Fruit fly (Drosophila melanogaster) whole organism, embryonic: ENCODE results near the gene CG32845.
A peak's percentile ranks its signal among the peaks of the same experiment; 100 is the strongest.

Source experiments
- Awh ChIP-seq: fragments of 200-800 bp; sonication (Bioruptor generic); IDR thresholded peaks from 2 replicates; pipeline ENCODE4, ENCODE4 v1.3.6; 2022; ENCODE audit warnings: missing biosample characterization, missing genetic modification characterization
- B-H2 ChIP-seq: fragments of 200-800 bp; sonication (Bioruptor generic); optimal IDR thresholded peaks from 2 replicates; lab custom pipeline; 2018; ENCODE audit warnings: missing biosample characterization, mild to moderate bottlenecking, missing genetic modification characterization
- BEAF-32 ChIP-seq: fragments of 200-800 bp; sonication (Bioruptor generic); optimal IDR thresholded peaks from 3 replicates; lab custom pipeline; 2017; ENCODE audit warnings: missing biosample characterization, missing genetic modification characterization, mild to moderate bottlenecking, moderate library complexity, missing genetic modification reagents
- CG14965 ChIP-seq: fragments of 200-800 bp; sonication (Bioruptor generic); optimal IDR thresholded peaks from 2 replicates; lab custom pipeline; 2016; ENCODE audit warnings: missing biosample characterization, missing genetic modification characterization, borderline replicate concordance
- CG15011 ChIP-seq: fragments of 200-800 bp; sonication (Bioruptor generic); optimal IDR thresholded peaks from 3 replicates; lab custom pipeline; 2018; ENCODE audit warnings: missing biosample characterization, mild to moderate bottlenecking, missing genetic modification characterization
- CG15269 ChIP-seq: fragments of 200-800 bp; sonication (Bioruptor generic); optimal IDR thresholded peaks from 2 replicates; lab custom pipeline; 2018; ENCODE audit warnings: missing biosample characterization, mild to moderate bottlenecking, missing genetic modification characterization, moderate library complexity
- CG1529 ChIP-seq: fragments of 200-800 bp; sonication (Bioruptor generic); optimal IDR thresholded peaks from 3 replicates; lab custom pipeline; 2018; ENCODE audit warnings: missing biosample characterization, missing genetic modification characterization
- CG17359 ChIP-seq: fragments of 200-800 bp; sonication (Bioruptor generic); optimal IDR thresholded peaks from 3 replicates; lab custom pipeline; 2018; ENCODE audit warnings: missing biosample characterization, mild to moderate bottlenecking, missing genetic modification characterization, moderate library complexity
- CG30020 ChIP-seq: fragments of 200-800 bp; optimal IDR thresholded peaks from 2 replicates; lab custom pipeline; 2019; ENCODE audit warnings: missing biosample characterization, mild to moderate bottlenecking, missing genetic modification characterization, moderate library complexity
- CG4328 ChIP-seq: fragments of 200-800 bp; sonication (Bioruptor generic); optimal IDR thresholded peaks from 3 replicates; lab custom pipeline; 2017; ENCODE audit warnings: missing biosample characterization, missing genetic modification reagents, missing genetic modification characterization
- CG6254 ChIP-seq: fragments of 200-800 bp; sonication (Bioruptor generic); optimal IDR thresholded peaks from 3 replicates; lab custom pipeline; 2017; ENCODE audit warnings: mild to moderate bottlenecking, missing biosample characterization, missing genetic modification reagents, missing genetic modification characterization
- CG6272 ChIP-seq: fragments of 200-800 bp; sonication (Bioruptor generic); IDR thresholded peaks from 2 replicates; pipeline ENCODE4 v1.3.6; 2022; ENCODE audit warnings: missing biosample characterization, missing genetic modification characterization
- CG7357 ChIP-seq: fragments of 200-800 bp; sonication (Bioruptor generic); IDR thresholded peaks from 3 replicates; pipeline ENCODE4 v1.3.6; 2022; ENCODE audit warnings: missing biosample characterization, missing genetic modification characterization
- CG7963 ChIP-seq: fragments of 200-800 bp; sonication (Bioruptor generic); IDR thresholded peaks from 3 replicates; pipeline ENCODE4 v1.3.6; 2022; ENCODE audit warnings: missing biosample characterization, missing genetic modification characterization; ENCODE audit not compliant: partially characterized antibody
- CG8089 ChIP-seq: fragments of 200-800 bp; sonication (Bioruptor generic); optimal IDR thresholded peaks from 3 replicates; lab custom pipeline; 2016; ENCODE audit warnings: missing biosample characterization, missing genetic modification characterization
- CG8478 ChIP-seq: fragments of >200 bp; optimal IDR thresholded peaks from 2 replicates; lab custom pipeline; 2018
- CG9437 ChIP-seq: fragments of 200-800 bp; sonication (Bioruptor generic); optimal IDR thresholded peaks from 2 replicates; lab custom pipeline; 2018; ENCODE audit warnings: missing biosample characterization, mild to moderate bottlenecking, missing genetic modification characterization
- Dll ChIP-seq: fragments of 200-800 bp; sonication (Bioruptor generic); IDR thresholded peaks from 4 replicates; pipeline ENCODE4 v1.3.6; 2022; ENCODE audit warnings: missing biosample characterization, missing genetic modification characterization; ENCODE audit not compliant: partially characterized antibody
- Doc2 ChIP-seq: fragments of 200-800 bp; sonication (Bioruptor generic); IDR thresholded peaks from 2 replicates; pipeline ENCODE4 v1.3.6; 2022; ENCODE audit warnings: missing biosample characterization, missing genetic modification characterization
- Hr3 ChIP-seq: fragments of 200-800 bp; sonication (Bioruptor generic); optimal IDR thresholded peaks from 3 replicates; lab custom pipeline; 2016; ENCODE audit warnings: missing biosample characterization, missing genetic modification characterization
- Mrtf ChIP-seq: fragments of 200-800 bp; sonication (Bioruptor generic); IDR thresholded peaks from 3 replicates; pipeline ENCODE4 v1.3.6; 2022; ENCODE audit warnings: missing biosample characterization, missing genetic modification characterization
- NK7.1 ChIP-seq: fragments of 200-800 bp; sonication (Bioruptor generic); optimal IDR thresholded peaks from 3 replicates; lab custom pipeline; 2016; ENCODE audit warnings: missing biosample characterization, missing genetic modification characterization
- Nf-YC ChIP-seq: fragments of 200-800 bp; optimal IDR thresholded peaks from 3 replicates; lab custom pipeline; 2019; ENCODE audit warnings: missing biosample characterization, mild to moderate bottlenecking, missing genetic modification characterization, moderate library complexity
- Optix ChIP-seq: fragments of 200-800 bp; sonication (Bioruptor generic); IDR thresholded peaks from 3 replicates; pipeline ENCODE4 v1.3.6; 2022; ENCODE audit warnings: missing biosample characterization, missing genetic modification characterization
- Sox100B ChIP-seq: fragments of 200-800 bp; sonication (Bioruptor generic); optimal IDR thresholded peaks from 3 replicates; lab custom pipeline; 2018; ENCODE audit warnings: missing biosample characterization, mild to moderate bottlenecking, missing genetic modification characterization
- Taf1 ChIP-seq: fragments of 200-800 bp; sonication (Bioruptor generic); IDR thresholded peaks from 2 replicates; pipeline ENCODE4 v1.3.6; 2022; ENCODE audit warnings: missing biosample characterization, missing genetic modification characterization
- Trl ChIP-seq, 3 experiments: fragments of >200 bp in 2 of 3; fragments of 200-800 bp in 1 of 3; sonication (Bioruptor generic) in 1 of 3; optimal IDR thresholded peaks; 2 replicates in 1 of 3; 3 replicates in 2 of 3; lab custom pipeline; 2016 to 2017; ENCODE audit warnings: missing biosample characterization in 1 of 3, missing genetic modification characterization in 1 of 3
- ac ChIP-seq: fragments of 200-800 bp; sonication (Bioruptor generic); optimal IDR thresholded peaks from 3 replicates; lab custom pipeline; 2017; ENCODE audit warnings: missing biosample characterization, mild to moderate bottlenecking, missing genetic modification characterization
- az2 ChIP-seq: fragments of 200-800 bp; sonication (Bioruptor generic); optimal IDR thresholded peaks from 3 replicates; lab custom pipeline; 2016; ENCODE audit warnings: missing biosample characterization, missing genetic modification characterization
- bowl ChIP-seq: fragments of 200-800 bp; sonication (Bioruptor generic); IDR thresholded peaks from 2 replicates; pipeline ENCODE4 v1.3.6; 2022; ENCODE audit warnings: missing biosample characterization, missing genetic modification characterization
- cg ChIP-seq: fragments of 200-800 bp; sonication (Bioruptor generic); optimal IDR thresholded peaks from 3 replicates; lab custom pipeline; 2019; ENCODE audit warnings: missing biosample characterization, mild to moderate bottlenecking, missing genetic modification characterization, moderate library complexity
- crc ChIP-seq: fragments of 200-800 bp; sonication (Bioruptor generic); optimal IDR thresholded peaks from 2 replicates; lab custom pipeline; 2016; ENCODE audit warnings: missing biosample characterization, missing genetic modification characterization
- dan ChIP-seq: fragments of 200-800 bp; sonication (Bioruptor generic); IDR thresholded peaks from 2 replicates; pipeline ENCODE4 v1.3.6; 2022; ENCODE audit warnings: missing biosample characterization, missing genetic modification characterization
- danr ChIP-seq: fragments of 200-800 bp; sonication (Bioruptor generic); IDR thresholded peaks from 2 replicates; pipeline ENCODE4 v1.3.6; 2022; ENCODE audit warnings: missing biosample characterization, missing genetic modification characterization
- emc ChIP-seq: fragments of 200-800 bp; sonication (Bioruptor generic); optimal IDR thresholded peaks from 2 replicates; lab custom pipeline; 2016; ENCODE audit warnings: missing biosample characterization, missing genetic modification characterization
- esg ChIP-seq: fragments of 200-800 bp; sonication (Bioruptor generic); conservative IDR thresholded peaks from 2 replicates; pipeline ENCODE4 v1.3.6; 2022; ENCODE audit warnings: missing biosample characterization, missing genetic modification characterization
- fru ChIP-seq: fragments of >200 bp; optimal IDR thresholded peaks from 2 replicates; lab custom pipeline; 2017
- ftz-f1 ChIP-seq: fragments of 200-800 bp; sonication (Bioruptor generic); optimal IDR thresholded peaks from 2 replicates; lab custom pipeline; 2016; ENCODE audit warnings: missing biosample characterization, missing genetic modification characterization
- gce ChIP-seq: fragments of 200-800 bp; sonication (Bioruptor generic); IDR thresholded peaks from 3 replicates; pipeline ENCODE4 v1.3.6; 2022; ENCODE audit warnings: missing biosample characterization, missing genetic modification characterization
- gro ChIP-seq: fragments of 200-800 bp; sonication (Bioruptor generic); optimal IDR thresholded peaks from 2 replicates; lab custom pipeline; 2016; ENCODE audit warnings: missing biosample characterization, missing genetic modification characterization
- hbn ChIP-seq: fragments of 200-800 bp; sonication (Bioruptor generic); IDR thresholded peaks from 2 replicates; pipeline ENCODE4 v1.3.6; 2022; ENCODE audit warnings: missing biosample characterization, missing genetic modification characterization; ENCODE audit not compliant: partially characterized antibody
- lola ChIP-seq, 3 experiments: fragments of >200 bp in 2 of 3; fragments of 200-800 bp in 1 of 3; sonication (Bioruptor generic) in 1 of 3; optimal IDR thresholded peaks; 2 replicates each; lab custom pipeline; 2017 to 2019; ENCODE audit warnings: missing biosample characterization in 3 of 3, missing genetic modification characterization in 3 of 3, mild to moderate bottlenecking in 1 of 3, moderate library complexity in 1 of 3
- odd ChIP-seq: fragments of 200-800 bp; sonication (Bioruptor generic); optimal IDR thresholded peaks from 2 replicates; lab custom pipeline; 2017; ENCODE audit warnings: missing biosample characterization, mild to moderate bottlenecking, missing genetic modification characterization
- p53 ChIP-seq: fragments of 200-800 bp; sonication (Bioruptor generic); optimal IDR thresholded peaks from 2 replicates; lab custom pipeline; 2016; ENCODE audit warnings: missing biosample characterization, missing genetic modification characterization
- rib ChIP-seq: fragments of 200-800 bp; sonication (Bioruptor generic); IDR thresholded peaks from 2 replicates; pipeline ENCODE4 v1.3.6; 2022; ENCODE audit warnings: missing biosample characterization, missing genetic modification characterization
- scrt ChIP-seq: fragments of 200-800 bp; sonication (Bioruptor generic); optimal IDR thresholded peaks from 2 replicates; lab custom pipeline; 2018; ENCODE audit warnings: missing biosample characterization, mild to moderate bottlenecking, missing genetic modification characterization, moderate library complexity
- stc ChIP-seq: fragments of 200-800 bp; sonication (Bioruptor generic); IDR thresholded peaks from 2 replicates; pipeline ENCODE4 v1.3.6; 2022; ENCODE audit warnings: missing biosample characterization, missing genetic modification characterization
- tx ChIP-seq: fragments of 200-800 bp; sonication (Bioruptor generic); optimal IDR thresholded peaks from 2 replicates; lab custom pipeline; 2016; ENCODE audit warnings: missing biosample characterization, missing genetic modification characterization
- z ChIP-seq: fragments of 200-800 bp; sonication (Bioruptor generic); IDR thresholded peaks from 3 replicates; pipeline ENCODE4 v1.3.6; 2022; ENCODE audit warnings: missing biosample characterization, missing genetic modification characterization

Gene CG32845

dm6 chr3L:224004-224951 lies 48.9 kb downstream of the CG32845 start (continued):
- TF ChIP-seq ftz-f1 (GFP tag; lab: Kevin White, UChicago) (peak; percentile 89), CG8089 (peak; percentile 4), Doc2 (GFP tag; lab: Robert Waterston, UW) (no peak), cg (peak; percentile 89), emc (GFP tag; lab: Kevin White, UChicago) (no peak), Nf-YC (tag; lab: Kevin White, UChicago) (peak; percentile 24), B-H2 (GFP tag; lab: Kevin White, UChicago) (no peak), CG14965 (GFP tag; lab: Kevin White, UChicago) (no peak), gce (GFP tag; lab: Robert Waterston, UW) (peak; percentile 27; the same call in 1 of the 3 replicates), p53 (GFP tag; lab: Kevin White, UChicago) (no peak), Optix (GFP tag; lab: Robert Waterston, UW) (peak; percentile 48; the same call in 1 of the 3 replicates), NK7.1 (GFP tag; lab: Kevin White, UChicago) (no peak), CG17359 (peak; percentile 10), CG15011 (GFP tag; lab: Kevin White, UChicago) (no peak), stc (GFP tag; lab: Robert Waterston, UW) (no peak; the same call in 1 of the 2 replicates), CG15269 (tag; lab: Kevin White, UChicago) (no peak), CG8478 (lab: Kevin White, UChicago) (peak; percentile 86), Awh (GFP tag; lab: Robert Waterston, UW) (peak; percentile 32; the same call in 1 of the 2 replicates), az2 (no peak), Dll (GFP tag; lab: Robert Waterston, UW) (peak; percentile 32; the same call in 1 of the 4 replicates), CG6254 (GFP tag; lab: Kevin White, UChicago) (no peak), Taf1 (GFP tag; lab: Robert Waterston, UW) (0 out of 2 replicates have a peak, but pooled peaks have one; percentile 19), CG6272 (GFP tag; lab: Robert Waterston, UW) (0 out of 2 replicates have a peak, but pooled peaks have one; percentile 21), CG1529 (GFP tag; lab: Kevin White, UChicago) (no peak), Sox100B (GFP tag; lab: Kevin White, UChicago) (peak; percentile 20), z (peak; percentile 36; the same call in 1 of the 3 replicates), odd (GFP tag; lab: Kevin White, UChicago) (no peak), ac (peak; percentile 17), dan (GFP tag; lab: Robert Waterston, UW) (no peak), Trl (optimal IDR thresholded peaks at IDR 0.05; lab: Kevin White, UChicago) (peak in 1 of 2 experiments; percentile 28), Trl (GFP tag; optimal IDR thresholded peaks at IDR 0.05; lab: Kevin White, UChicago) (peak; percentile 22), CG30020 (no peak), fru (lab: Kevin White, UChicago) (no peak), danr (no peak), esg (GFP tag; lab: Robert Waterston, UW) (no peak), Hr3 (no peak), crc (GFP tag; lab: Kevin White, UChicago) (no peak), CG7963 (GFP tag; lab: Robert Waterston, UW) (no peak), Mrtf (GFP tag; lab: Robert Waterston, UW) (no peak), lola (GFP tag; optimal IDR thresholded peaks at IDR 0.05; lab: Kevin White, UChicago) (no peak), tx (no peak), scrt (peak; percentile 98), CG4328 (GFP tag; lab: Kevin White, UChicago) (peak; percentile 17), bowl (no peak), gro (GFP tag; lab: Kevin White, UChicago) (peak; percentile 47), rib (GFP tag; lab: Robert Waterston, UW) (peak; percentile 30), hbn (GFP tag; lab: Robert Waterston, UW) (no peak), CG9437 (GFP tag; lab: Kevin White, UChicago) (no peak), BEAF-32 (GFP tag; lab: Kevin White, UChicago) (no peak), CG7357 (GFP tag; lab: Robert Waterston, UW) (no peak)
